Worm (Caenorhabditis elegans) whole organism, L4 larva: ENCODE measurements around the gene txdc-9.

Source experiments
- F10B5.3 ChIP-seq: sonication (generic microtip); optimal IDR thresholded peaks from 2 replicates; lab custom pipeline; 2016; ENCODE audit warnings: mild to moderate bottlenecking, missing genetic modification characterization, missing compliant biosample characterization
- F44E2.7 ChIP-seq: fragments of 200-800 bp; sonication (Bioruptor generic); IDR thresholded peaks from 2 replicates; pipeline ENCODE4 v2.1.2; 2022; ENCODE audit warnings: missing genetic modification characterization, missing compliant biosample characterization
- F49E8.2 ChIP-seq: sonication (generic microtip); optimal IDR thresholded peaks from 2 replicates; lab custom pipeline; 2016; ENCODE audit warnings: missing compliant biosample characterization, mild to moderate bottlenecking, missing genetic modification characterization, borderline replicate concordance
- R02D3.7 ChIP-seq: fragments of 150-350 bp; sonication (generic microtip); optimal IDR thresholded peaks from 3 replicates; lab custom pipeline; 2014; ENCODE audit warnings: missing biosample characterization, missing genetic modification characterization
- T20F7.1 ChIP-seq: fragments of 200-800 bp; sonication (Bioruptor generic); optimal IDR thresholded peaks from 2 replicates; lab custom pipeline; 2018; ENCODE audit warnings: mild to moderate bottlenecking, missing genetic modification characterization, missing compliant biosample characterization
- Y48G9A.11 ChIP-seq: fragments of 200-800 bp; sonication (Bioruptor generic); IDR thresholded peaks from 2 replicates; pipeline ENCODE4 v1.3.6; 2022; ENCODE audit warnings: missing genetic modification reagents, missing genetic modification characterization, missing compliant biosample characterization
- Y75B8A.6 ChIP-seq: fragments of 200-800 bp; sonication (Bioruptor generic); IDR thresholded peaks from 2 replicates; pipeline ENCODE4 v1.3.6; 2022; ENCODE audit warnings: missing genetic modification reagents, missing genetic modification characterization, missing compliant biosample characterization
- ZK337.2 ChIP-seq: fragments of 200-800 bp; sonication (Bioruptor generic); IDR thresholded peaks from 2 replicates; pipeline ENCODE4 v1.3.6; 2022; ENCODE audit warnings: missing genetic modification reagents, missing genetic modification characterization, missing compliant biosample characterization
- aha-1 ChIP-seq: fragments of 150-350 bp; peaks from one replicate; lab custom pipeline; 2014; ENCODE audit warnings: missing biosample characterization, missing genetic modification characterization
- aly-2 ChIP-seq: sonication (generic microtip); optimal IDR thresholded peaks from 2 replicates; lab custom pipeline; 2018; ENCODE audit warnings: missing biosample characterization, missing genetic modification characterization
- arid-1 ChIP-seq: fragments of 200-800 bp; sonication (Bioruptor generic); conservative IDR thresholded peaks from 2 replicates; pipeline ENCODE4 v1.3.6; 2022; ENCODE audit warnings: missing genetic modification reagents, missing genetic modification characterization, missing compliant biosample characterization
- attf-4 ChIP-seq: sonication (generic microtip); optimal IDR thresholded peaks from 3 replicates; lab custom pipeline; 2017; ENCODE audit warnings: missing biosample characterization, missing genetic modification characterization
- ceh-32 ChIP-seq: sonication (generic microtip); optimal IDR thresholded peaks from 2 replicates; lab custom pipeline; 2016; ENCODE audit warnings: mild to moderate bottlenecking, missing genetic modification characterization, missing compliant biosample characterization; ENCODE audit not compliant: poor library complexity
- ceh-44 ChIP-seq: fragments of 200-800 bp; sonication (Bioruptor generic); IDR thresholded peaks from 2 replicates; pipeline ENCODE4 v1.3.6; 2022; ENCODE audit warnings: missing genetic modification reagents, missing genetic modification characterization, missing compliant biosample characterization
- ceh-82 ChIP-seq: sonication (generic microtip); optimal IDR thresholded peaks from 2 replicates; lab custom pipeline; 2017; ENCODE audit warnings: missing biosample characterization, missing genetic modification characterization
- cey-2 ChIP-seq: sonication (generic microtip); optimal IDR thresholded peaks from 3 replicates; lab custom pipeline; 2017; ENCODE audit warnings: missing genetic modification characterization, mild to moderate bottlenecking, missing compliant biosample characterization, antibody characterized with exemption, borderline replicate concordance; ENCODE audit not compliant: insufficient read depth
- ctbp-1 ChIP-seq: fragments of 200-800 bp; sonication (Bioruptor generic); IDR thresholded peaks from 2 replicates; pipeline ENCODE4 v1.3.6; 2022; ENCODE audit warnings: missing genetic modification reagents, missing genetic modification characterization, missing compliant biosample characterization
- daf-12 ChIP-seq: fragments of 150-350 bp; optimal IDR thresholded peaks from 2 replicates; lab custom pipeline; 2014; ENCODE audit warnings: missing biosample characterization, missing genetic modification reagents, missing genetic modification characterization
- daf-16 ChIP-seq, 3 experiments: sonication (generic microtip); optimal IDR thresholded peaks; 2 replicates each; lab custom pipeline; 2016 to 2017; ENCODE audit warnings: missing genetic modification characterization in 3 of 3, missing genetic modification reagents in 3 of 3, mild to moderate bottlenecking in 2 of 3, missing compliant biosample characterization in 2 of 3, missing biosample characterization in 1 of 3, moderate library complexity in 1 of 3
- daf-19 ChIP-seq: fragments of 200-800 bp; sonication (Bioruptor generic); conservative IDR thresholded peaks from 2 replicates; pipeline ENCODE4 v1.3.6; 2022; ENCODE audit warnings: missing genetic modification characterization, missing compliant biosample characterization
- dmd-6 ChIP-seq: fragments of 200-800 bp; sonication (Bioruptor generic); IDR thresholded peaks from 2 replicates; pipeline ENCODE4 v1.3.6; 2022; ENCODE audit warnings: missing genetic modification reagents, missing genetic modification characterization, missing compliant biosample characterization
- dpl-1 ChIP-seq: fragments of 150-350 bp; optimal IDR thresholded peaks from 2 replicates; lab custom pipeline; 2014; ENCODE audit warnings: missing biosample characterization, missing genetic modification reagents, missing genetic modification characterization
- fos-1 ChIP-seq: fragments of 150-350 bp; optimal IDR thresholded peaks from 2 replicates; lab custom pipeline; 2014; ENCODE audit warnings: missing biosample characterization, missing genetic modification characterization
- hif-1 ChIP-seq, 2 experiments: sonication (generic microtip); optimal IDR thresholded peaks; 2 replicates each; lab custom pipeline; 2016 to 2017; ENCODE audit warnings: missing compliant biosample characterization in 2 of 2, missing genetic modification characterization in 2 of 2, missing genetic modification reagents in 2 of 2, missing genotype in 2 of 2, mild to moderate bottlenecking in 1 of 2
- hlh-11 ChIP-seq: fragments of 200-800 bp; sonication (Bioruptor generic); optimal IDR thresholded peaks from 2 replicates; lab custom pipeline; 2018; ENCODE audit warnings: mild to moderate bottlenecking, missing genetic modification characterization, missing compliant biosample characterization
- hmg-1.1 ChIP-seq: fragments of 200-800 bp; sonication (Bioruptor generic); IDR thresholded peaks from 2 replicates; pipeline ENCODE4 v1.3.6; 2022; ENCODE audit warnings: missing genetic modification reagents, missing genetic modification characterization, missing compliant biosample characterization
- lin-1 ChIP-seq: fragments of 200-800 bp; sonication (Bioruptor generic); IDR thresholded peaks from 2 replicates; pipeline ENCODE4 v1.3.6; 2022; ENCODE audit warnings: missing genetic modification reagents, missing genetic modification characterization, missing compliant biosample characterization
- lin-39 ChIP-seq: fragments of 150-350 bp; optimal IDR thresholded peaks from 2 replicates; lab custom pipeline; 2014; ENCODE audit warnings: missing biosample characterization, missing genetic modification reagents, missing genetic modification characterization
- lir-3 ChIP-seq: sonication (generic microtip); optimal IDR thresholded peaks from 2 replicates; lab custom pipeline; 2016; ENCODE audit warnings: mild to moderate bottlenecking, missing genetic modification characterization, missing compliant biosample characterization
- madf-9 ChIP-seq: fragments of 200-800 bp; sonication (Bioruptor generic); conservative IDR thresholded peaks from 2 replicates; pipeline ENCODE4 v1.3.6; 2022; ENCODE audit warnings: missing genetic modification reagents, missing genetic modification characterization, missing compliant biosample characterization
- mes-2 ChIP-seq: sonication (generic microtip); optimal IDR thresholded peaks from 2 replicates; lab custom pipeline; 2016; ENCODE audit warnings: missing genotype, mild to moderate bottlenecking, missing genetic modification characterization, missing compliant biosample characterization; ENCODE audit not compliant: poor library complexity, severe bottlenecking
- mxl-2 ChIP-seq: fragments of 200-800 bp; sonication (Bioruptor generic); conservative IDR thresholded peaks from 2 replicates; pipeline ENCODE4 v1.3.6; 2022; ENCODE audit warnings: missing genetic modification reagents, missing genetic modification characterization, missing compliant biosample characterization
- mxl-3 ChIP-seq: fragments of 200-800 bp; sonication (Bioruptor generic); optimal IDR thresholded peaks from 2 replicates; lab custom pipeline; 2018; ENCODE audit warnings: mild to moderate bottlenecking, missing genetic modification characterization, missing compliant biosample characterization
- nhr-10 ChIP-seq: fragments of 150-350 bp; optimal IDR thresholded peaks from 2 replicates; lab custom pipeline; 2014; ENCODE audit warnings: missing biosample characterization, missing genetic modification characterization
- nhr-11 ChIP-seq: fragments of 150-350 bp; optimal IDR thresholded peaks from 2 replicates; lab custom pipeline; 2014; ENCODE audit warnings: missing biosample characterization, missing genetic modification characterization
- nhr-237 ChIP-seq: sonication (generic microtip); optimal IDR thresholded peaks from 2 replicates; lab custom pipeline; 2017; ENCODE audit warnings: missing biosample characterization, missing genetic modification characterization
- nhr-28 ChIP-seq: fragments of 150-350 bp; optimal IDR thresholded peaks from 2 replicates; lab custom pipeline; 2014; ENCODE audit warnings: missing biosample characterization, missing genetic modification characterization
- nhr-41 ChIP-seq: fragments of 200-800 bp; sonication (Bioruptor generic); IDR thresholded peaks from 2 replicates; pipeline ENCODE4 v1.3.6; 2022; ENCODE audit warnings: missing genetic modification reagents, missing genetic modification characterization, missing compliant biosample characterization
- nhr-42 ChIP-seq: fragments of 200-800 bp; sonication (Bioruptor generic); IDR thresholded peaks from 2 replicates; pipeline ENCODE4 v1.3.6; 2022; ENCODE audit warnings: missing genetic modification characterization, missing compliant biosample characterization
- nhr-6 ChIP-seq: fragments of 150-350 bp; optimal IDR thresholded peaks from 2 replicates; lab custom pipeline; 2014; ENCODE audit warnings: missing biosample characterization, missing genetic modification characterization
- nhr-76 ChIP-seq: fragments of 150-350 bp; optimal IDR thresholded peaks from 2 replicates; lab custom pipeline; 2014; ENCODE audit warnings: missing biosample characterization, missing genetic modification characterization
- pqm-1 ChIP-seq: sonication (generic microtip); optimal IDR thresholded peaks from 2 replicates; lab custom pipeline; 2017; ENCODE audit warnings: missing biosample characterization, missing genetic modification characterization
- rbr-2 ChIP-seq: sonication (generic microtip); optimal IDR thresholded peaks from 2 replicates; lab custom pipeline; 2016; ENCODE audit warnings: missing genotype, missing genetic modification characterization, missing compliant biosample characterization
- saeg-2 ChIP-seq: fragments of 200-800 bp; sonication (Bioruptor generic); IDR thresholded peaks from 2 replicates; pipeline ENCODE4 v1.3.6; 2022; ENCODE audit warnings: missing genetic modification reagents, missing genetic modification characterization, missing compliant biosample characterization
- set-16 ChIP-seq: fragments of 200-800 bp; sonication (Bioruptor generic); IDR thresholded peaks from 2 replicates; pipeline ENCODE4 v1.3.6; 2022; ENCODE audit warnings: missing genetic modification reagents, missing genetic modification characterization, missing compliant biosample characterization
- snpc-1.2 ChIP-seq: fragments of 200-800 bp; sonication (Bioruptor generic); IDR thresholded peaks from 2 replicates; pipeline ENCODE4 v1.3.6; 2022; ENCODE audit warnings: missing genetic modification reagents, missing genetic modification characterization, missing compliant biosample characterization
- snpc-4 ChIP-seq: fragments of 150-350 bp; optimal IDR thresholded peaks from 2 replicates; lab custom pipeline; 2014; ENCODE audit warnings: missing biosample characterization, missing genetic modification characterization
- spr-3 ChIP-seq: fragments of 200-800 bp; sonication (Bioruptor generic); optimal IDR thresholded peaks from 2 replicates; lab custom pipeline; 2018; ENCODE audit warnings: mild to moderate bottlenecking, missing genetic modification characterization, missing compliant biosample characterization
- zag-1 ChIP-seq: fragments of 150-350 bp; optimal IDR thresholded peaks from 2 replicates; lab custom pipeline; 2014; ENCODE audit warnings: missing biosample characterization, missing genetic modification characterization
- zip-11 ChIP-seq: fragments of 200-800 bp; sonication (Bioruptor generic); IDR thresholded peaks from 2 replicates; pipeline ENCODE4 v1.3.6; 2022; ENCODE audit warnings: missing genetic modification characterization, missing compliant biosample characterization
- ztf-11 ChIP-seq: fragments of 150-350 bp; optimal IDR thresholded peaks from 2 replicates; lab custom pipeline; 2014; ENCODE audit warnings: missing biosample characterization, missing genetic modification characterization

The txdc-9 gene

ce11 chrIII:6420995-6421404 is 11.0 kb upstream of the txdc-9 start (continued):
- TF ChIP-seq snpc-1.2 (GFP tag; lab: Robert Waterston, UW) (no peak), dmd-6 (GFP tag; lab: Robert Waterston, UW) (peak; percentile 98), ceh-44 (GFP tag; lab: Robert Waterston, UW) (no peak), mes-2 (tag; lab: Kevin White, UChicago) (peak; percentile 55), nhr-76 (tag; lab: Kevin White, UChicago) (peak; percentile 40), hif-1 (tag; optimal IDR thresholded peaks at IDR 0.05; lab: Kevin White, UChicago) (peak; percentile 36 to 67), rbr-2 (tag; lab: Kevin White, UChicago) (peak; percentile 84), nhr-10 (no peak), arid-1 (GFP tag; lab: Robert Waterston, UW) (peak; percentile 78; the same call in 1 of the 2 replicates), lin-1 (peak; percentile 95), nhr-6 (tag; lab: Kevin White, UChicago) (peak; percentile 49), dpl-1 (GFP tag; lab: Kevin White, UChicago) (peak; percentile 18), hlh-11 (peak; percentile 99), mxl-3 (peak; percentile 98), hmg-1.1 (GFP tag; lab: Robert Waterston, UW) (peak; percentile 97), snpc-4 (no peak), daf-12 (tag; lab: Kevin White, UChicago) (no peak), nhr-237 (no peak), Y48G9A.11 (GFP tag; lab: Robert Waterston, UW) (no peak), daf-16 (GFP tag; optimal IDR thresholded peaks at IDR 0.05; lab: Kevin White, UChicago) (peak; percentile 70 to 83), daf-16 (tag; optimal IDR thresholded peaks at IDR 0.05; lab: Kevin White, UChicago) (peak; percentile 58), cey-2 (tag; lab: Kevin White, UChicago) (no peak), attf-4 (tag; lab: Kevin White, UChicago) (no peak), F44E2.7 (GFP tag; lab: Robert Waterston, UW) (no peak), T20F7.1 (GFP tag; lab: Kevin White, UChicago) (peak; percentile 76), ZK337.2 (GFP tag; lab: Robert Waterston, UW) (0 out of 2 replicates have a peak, but pooled peaks have one; percentile 39), R02D3.7 (tag; lab: Kevin White, UChicago) (no peak), aly-2 (no peak), fos-1 (no peak), mxl-2 (GFP tag; lab: Robert Waterston, UW) (peak; percentile 62; the same call in 1 of the 2 replicates), set-16 (GFP tag; lab: Robert Waterston, UW) (peak; percentile 88), zip-11 (GFP tag; lab: Robert Waterston, UW) (no peak), lin-39 (tag; lab: Kevin White, UChicago) (no peak), F49E8.2 (tag; lab: Kevin White, UChicago) (no peak), zag-1 (no peak), nhr-41 (GFP tag; lab: Robert Waterston, UW) (peak; percentile 54; the same call in 1 of the 2 replicates), spr-3 (GFP tag; lab: Kevin White, UChicago) (peak; percentile 78), ztf-11 (tag; lab: Kevin White, UChicago) (no peak), nhr-11 (tag; lab: Kevin White, UChicago) (peak; percentile 82), nhr-28 (tag; lab: Kevin White, UChicago) (peak; percentile 86), saeg-2 (GFP tag; lab: Robert Waterston, UW) (peak; percentile 93), daf-19 (GFP tag; lab: Robert Waterston, UW) (no peak), ctbp-1 (GFP tag; lab: Robert Waterston, UW) (peak; percentile 56; the same call in 1 of the 2 replicates), ceh-32 (tag; lab: Kevin White, UChicago) (no peak), lir-3 (tag; lab: Kevin White, UChicago) (no peak), aha-1 (tag; lab: Kevin White, UChicago) (peak; percentile 97), madf-9 (peak; percentile 68), Y75B8A.6 (GFP tag; lab: Robert Waterston, UW) (0 out of 2 replicates have a peak, but pooled peaks have one; percentile 22), ceh-82 (tag; lab: Kevin White, UChicago) (no peak), nhr-42 (GFP tag; lab: Robert Waterston, UW) (peak; percentile 85), F10B5.3 (tag; lab: Kevin White, UChicago) (peak; percentile 34), pqm-1 (no peak)
